Fruit fly (Drosophila melanogaster): ENCODE measurements around the gene CG31735.

CG31735 gene

dm6 chr2L:15912008-15912900, 17.0 kb downstream of the CG31735 start (continued):
- peak; percentile 51 for TF ChIP-seq Ets21C (GFP tag; optimal IDR thresholded peaks at IDR 0.05)
- peak in 1 of 2 experiments; percentile 79 for TF ChIP-seq salr (GFP tag; optimal IDR thresholded peaks at IDR 0.05)
- TF ChIP-seq CG11902 (GFP tag; optimal IDR thresholded peaks at IDR 0.05): peak; percentile 75
- peak; percentile 49 for TF ChIP-seq svp (GFP tag)
- TF ChIP-seq Lpt (GFP tag; optimal IDR thresholded peaks at IDR 0.05): peak; percentile 54
- TF ChIP-seq cyc (GFP tag; optimal IDR thresholded peaks at IDR 0.05): peak; percentile 68
- peak; percentile 68 for TF ChIP-seq CG8319 (GFP tag; optimal IDR thresholded peaks at IDR 0.05)
- TF ChIP-seq CG15336 (GFP tag; IDR thresholded peaks at IDR 0.05): peak; percentile 88
- peak; percentile 56 for TF ChIP-seq CG10669 (GFP tag; optimal IDR thresholded peaks at IDR 0.05)
- peak; percentile 90 for TF ChIP-seq Hr4 (GFP tag; optimal IDR thresholded peaks at IDR 0.05)
- TF ChIP-seq CG4318 (GFP tag; optimal IDR thresholded peaks at IDR 0.05): peak; percentile 70
- TF ChIP-seq CG8119 (GFP tag; IDR thresholded peaks at IDR 0.05): peak; percentile 91
- TF ChIP-seq fd59A (GFP tag; optimal IDR thresholded peaks at IDR 0.05): peak; percentile 47
- peak; percentile 87 for TF ChIP-seq eg (GFP tag; IDR thresholded peaks at IDR 0.05)
- peak; percentile 77 for TF ChIP-seq Sox15 (GFP tag; optimal IDR thresholded peaks at IDR 0.05)
- TF ChIP-seq pdm3 (GFP tag; optimal IDR thresholded peaks at IDR 0.05): peak; percentile 67
- TF ChIP-seq acj6 (GFP tag; optimal IDR thresholded peaks at IDR 0.05): peak; percentile 77
- peak; percentile 99 for TF ChIP-seq vri (GFP tag; optimal IDR thresholded peaks at IDR 0.05)
- TF ChIP-seq net (GFP tag; optimal IDR thresholded peaks at IDR 0.05): peak; percentile 85
- peak; percentile 80; the same call in 1 of the 2 replicates for TF ChIP-seq CG11294 (GFP tag; IDR thresholded peaks at IDR 0.05)
- TF ChIP-seq CG34406 (GFP tag; optimal IDR thresholded peaks at IDR 0.05): peak; percentile 85

DNA sequence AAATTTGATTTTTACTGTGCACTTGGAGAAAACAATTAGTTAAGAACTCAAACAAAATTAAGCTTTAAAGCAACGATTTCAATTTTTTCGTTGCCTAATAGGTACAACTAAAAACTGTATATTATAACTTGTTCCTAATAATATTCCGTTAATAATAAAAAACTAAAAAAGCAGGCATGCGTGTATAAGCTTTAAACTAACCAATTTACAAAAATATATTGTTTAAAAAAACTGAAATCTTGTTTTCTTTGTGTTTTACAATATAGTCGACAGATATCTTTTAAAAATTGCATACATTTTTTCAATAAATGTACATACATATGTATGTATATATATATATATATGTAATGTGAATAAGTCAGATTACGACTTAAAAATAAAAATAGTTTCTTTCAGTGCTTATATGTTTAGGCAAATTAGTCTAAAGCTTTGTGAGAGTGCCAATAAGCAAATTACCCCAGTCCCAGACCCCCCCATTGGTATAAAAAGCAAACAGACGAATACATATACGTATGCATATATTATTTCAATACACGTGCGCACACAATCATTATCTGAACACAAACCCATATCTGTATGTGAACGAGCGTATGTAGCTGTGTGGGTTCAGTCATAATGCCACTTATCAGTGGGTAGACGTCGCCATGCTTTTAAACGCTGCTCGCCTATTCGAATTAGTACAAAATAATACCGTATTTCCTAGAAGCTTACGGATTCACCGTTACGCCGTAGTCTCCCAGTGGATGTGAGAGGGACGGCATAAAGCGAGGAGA, 17.8 kb downstream of the CG31735 start:
- TF ChIP-seq CG11902 (GFP tag; optimal IDR thresholded peaks at IDR 0.05) (no peak), Lpt (GFP tag; optimal IDR thresholded peaks at IDR 0.05) (no peak), CG34406 (GFP tag; optimal IDR thresholded peaks at IDR 0.05) (peak; percentile 29), CG8319 (GFP tag; optimal IDR thresholded peaks at IDR 0.05) (no peak), fd59A (GFP tag; optimal IDR thresholded peaks at IDR 0.05) (no peak), topi (GFP tag; optimal IDR thresholded peaks at IDR 0.05) (no peak), CG11762 (GFP tag; optimal IDR thresholded peaks at IDR 0.05; ENCODE audit: insufficient read depth) (no peak), Eip78C (GFP tag) (peak; percentile 45), CG10631 (GFP tag; optimal IDR thresholded peaks at IDR 0.05) (peak; percentile 30), Hr4 (GFP tag; optimal IDR thresholded peaks at IDR 0.05) (no peak), Sox15 (GFP tag; optimal IDR thresholded peaks at IDR 0.05) (peak; percentile 35), CG16779 (tag; optimal IDR thresholded peaks at IDR 0.05) (no peak), Eip75B (GFP tag; optimal IDR thresholded peaks at IDR 0.05) (no peak), lz (GFP tag; optimal IDR thresholded peaks at IDR 0.05) (no peak), Sox14 (GFP tag; optimal IDR thresholded peaks at IDR 0.05) (peak; percentile 1), OdsH (GFP tag; optimal IDR thresholded peaks at IDR 0.05) (peak; percentile 9), Smox (GFP tag; optimal IDR thresholded peaks at IDR 0.05) (no peak), svp (GFP tag) (peak; percentile 90), salr (GFP tag; optimal IDR thresholded peaks at IDR 0.05) (no peak), ss (GFP tag; optimal IDR thresholded peaks at IDR 0.05) (peak in 1 of 2 experiments; percentile 10), CG10669 (GFP tag; optimal IDR thresholded peaks at IDR 0.05) (no peak), Blimp-1 (GFP tag; optimal IDR thresholded peaks at IDR 0.05) (no peak), Ets96B (tag; optimal IDR thresholded peaks at IDR 0.05) (no peak), Met (GFP tag; optimal IDR thresholded peaks at IDR 0.05) (no peak), eg (GFP tag; IDR thresholded peaks at IDR 0.05) (peak; percentile 8; the same call in 1 of the 3 replicates), CG4318 (GFP tag; optimal IDR thresholded peaks at IDR 0.05) (no peak), vri (GFP tag; optimal IDR thresholded peaks at IDR 0.05) (peak; percentile 96), fd85E (GFP tag; optimal IDR thresholded peaks at IDR 0.05) (no peak), cyc (GFP tag; optimal IDR thresholded peaks at IDR 0.05) (peak; percentile 0), spab (GFP tag; optimal IDR thresholded peaks at IDR 0.05) (no peak), Eip93F (GFP tag; optimal IDR thresholded peaks at IDR 0.05) (peak; percentile 18), CG7368 (GFP tag; optimal IDR thresholded peaks at IDR 0.05) (no peak), Hr38 (GFP tag; optimal IDR thresholded peaks at IDR 0.05) (no peak), CG6276 (GFP tag; optimal IDR thresholded peaks at IDR 0.05) (no peak), dac (GFP tag; optimal IDR thresholded peaks at IDR 0.05) (no peak), CG11294 (GFP tag; IDR thresholded peaks at IDR 0.05) (no peak), esn (GFP tag; optimal IDR thresholded peaks at IDR 0.05) (peak; percentile 37), Sox102F (GFP tag; optimal IDR thresholded peaks at IDR 0.05) (no peak)
